Worm (Caenorhabditis elegans) whole organism, L2 larva: ENCODE data around the gene ptpn-22.

Source experiments
- dmd-4 ChIP-seq: sonication (generic microtip); optimal IDR thresholded peaks from 2 replicates; lab custom pipeline; 2017; ENCODE audit warnings: missing biosample characterization, missing genetic modification characterization
- lin-11 ChIP-seq: fragments of 150-350 bp; sonication (generic microtip); optimal IDR thresholded peaks from 2 replicates; lab custom pipeline; 2014; ENCODE audit warnings: missing biosample characterization, missing genetic modification characterization, inconsistent platforms, mixed read lengths
- nhr-23 ChIP-seq: fragments of 150-350 bp; optimal IDR thresholded peaks from 2 replicates; lab custom pipeline; 2014; ENCODE audit warnings: missing biosample characterization, missing genetic modification reagents, missing genetic modification characterization
- nhr-237 ChIP-seq: fragments of 150-350 bp; optimal IDR thresholded peaks from 2 replicates; lab custom pipeline; 2014; ENCODE audit warnings: missing biosample characterization, missing genetic modification characterization
- nhr-77 ChIP-seq: fragments of 150-350 bp; optimal IDR thresholded peaks from 2 replicates; lab custom pipeline; 2014; ENCODE audit warnings: missing biosample characterization, missing genetic modification characterization
- unc-39 ChIP-seq: fragments of 150-350 bp; optimal IDR thresholded peaks from 2 replicates; lab custom pipeline; 2014; ENCODE audit warnings: missing biosample characterization, missing genetic modification characterization
- ztf-11 ChIP-seq: sonication (generic microtip); optimal IDR thresholded peaks from 2 replicates; lab custom pipeline; 2017; ENCODE audit warnings: missing biosample characterization, missing genetic modification characterization
- ztf-4 ChIP-seq: fragments of 150-350 bp; optimal IDR thresholded peaks from 2 replicates; lab custom pipeline; 2014; ENCODE audit warnings: missing biosample characterization, missing genetic modification characterization

DNA sequence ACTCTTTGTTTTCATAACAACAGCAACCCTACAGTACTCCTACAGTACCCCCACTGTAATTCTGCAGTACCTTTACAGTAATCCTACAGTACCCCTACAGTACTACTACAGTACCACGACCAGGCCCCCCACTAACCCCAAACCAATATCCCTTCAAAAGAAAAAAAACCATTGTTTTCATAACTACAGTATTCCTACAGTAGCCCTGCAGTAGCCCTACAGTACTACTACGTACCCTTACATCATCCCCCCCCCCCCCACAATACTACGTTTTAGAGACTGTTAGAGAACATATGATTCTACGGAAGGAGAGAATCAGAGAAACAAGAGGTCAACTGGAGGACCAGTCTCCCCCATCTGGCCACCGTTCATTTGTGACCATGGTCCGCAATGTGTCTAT is 13.4 kb upstream of the ptpn-22 start, which contains the start of gene Y41D4A.3:
- TF ChIP-seq ztf-11 (no peak), nhr-23 (tag; lab: Kevin White, UChicago) (no peak), nhr-237 (no peak), unc-39 (no peak), dmd-4 (tag; lab: Kevin White, UChicago) (no peak), lin-11 (tag; lab: Kevin White, UChicago) (no peak), ztf-4 (tag; lab: Kevin White, UChicago) (no peak), nhr-77 (tag; lab: Kevin White, UChicago) (no peak)
